Worm (Caenorhabditis elegans) whole organism, L1 larva: ENCODE results near the gene acs-15.

Source experiments
- C04F5.9 ChIP-seq: sonication (generic microtip); optimal IDR thresholded peaks from 2 replicates; lab custom pipeline; 2016; ENCODE audit warnings: missing genetic modification characterization, missing compliant biosample characterization
- ceh-8 ChIP-seq: fragments of 200-800 bp; sonication (Bioruptor generic); optimal IDR thresholded peaks from 2 replicates; lab custom pipeline; 2018; ENCODE audit warnings: mild to moderate bottlenecking, missing genetic modification characterization, moderate library complexity, missing compliant biosample characterization
- ceh-82 ChIP-seq, 3 experiments: fragments of 150-350 bp in 1 of 3; sonication (generic microtip) in 2 of 3; optimal IDR thresholded peaks; 2 replicates each; lab custom pipeline; 2014 to 2017; ENCODE audit warnings: missing biosample characterization in 3 of 3, missing genetic modification characterization in 3 of 3
- ceh-88 ChIP-seq: fragments of 200-800 bp; sonication (Bioruptor generic); IDR thresholded peaks from 2 replicates; pipeline ENCODE4 v1.3.6; 2022; ENCODE audit warnings: missing genetic modification characterization, missing compliant biosample characterization
- ceh-90 ChIP-seq: sonication (generic microtip); optimal IDR thresholded peaks from 2 replicates; lab custom pipeline; 2016; ENCODE audit warnings: missing genetic modification characterization, missing compliant biosample characterization
- ces-1 ChIP-seq: fragments of 150-350 bp; optimal IDR thresholded peaks from 2 replicates; lab custom pipeline; 2014; ENCODE audit warnings: missing biosample characterization, missing genetic modification reagents, missing genetic modification characterization
- dpl-1 ChIP-seq, 3 experiments: fragments of 150-350 bp in 2 of 3; sonication (generic microtip) in 1 of 3; optimal IDR thresholded peaks; 2 replicates each; lab custom pipeline; 2014 to 2017; ENCODE audit warnings: missing biosample characterization in 3 of 3, missing genetic modification characterization in 3 of 3, missing genetic modification reagents in 3 of 3
- efl-1 ChIP-seq, 4 experiments: fragments of 150-350 bp; optimal IDR thresholded peaks in 3 of 4; peaks in 1 of 4; 1 replicate in 1 of 4; 2 replicates in 3 of 4; lab custom pipeline; 2014; ENCODE audit warnings: missing biosample characterization in 2 of 4, missing genetic modification characterization in 2 of 4, missing genetic modification reagents in 2 of 4
- elt-2 ChIP-seq: sonication (generic microtip); optimal IDR thresholded peaks from 2 replicates; lab custom pipeline; 2016; ENCODE audit warnings: missing genetic modification characterization, mild to moderate bottlenecking, inconsistent platforms, missing compliant biosample characterization, missing genetic modification reagents
- elt-3 ChIP-seq, 6 experiments: fragments of 150-350 bp in 1 of 6; sonication (generic microtip); optimal IDR thresholded peaks; 2 replicates each; lab custom pipeline; 2017 to 2018; ENCODE audit warnings: missing biosample characterization in 6 of 6, missing genetic modification characterization in 6 of 6, inconsistent platforms in 1 of 6
- fkh-8 ChIP-seq: sonication (generic microtip); optimal IDR thresholded peaks from 2 replicates; lab custom pipeline; 2016; ENCODE audit warnings: mild to moderate bottlenecking, missing genetic modification characterization, missing compliant biosample characterization
- fos-1 ChIP-seq: fragments of 150-350 bp; optimal IDR thresholded peaks from 2 replicates; lab custom pipeline; 2014; ENCODE audit warnings: missing biosample characterization, missing genetic modification characterization
- isw-1 ChIP-seq: fragments of 200-800 bp; sonication (Bioruptor generic); IDR thresholded peaks from 2 replicates; pipeline ENCODE4 v1.3.6; 2022; ENCODE audit warnings: missing genetic modification characterization, missing compliant biosample characterization
- lin-14 ChIP-seq: fragments of 200-800 bp; sonication (Bioruptor generic); optimal IDR thresholded peaks from 2 replicates; lab custom pipeline; 2018; ENCODE audit warnings: mild to moderate bottlenecking, missing genetic modification characterization, moderate library complexity, missing compliant biosample characterization
- lin-15B ChIP-seq: fragments of 150-350 bp; sonication (generic microtip); optimal IDR thresholded peaks from 3 replicates; lab custom pipeline; 2014; ENCODE audit warnings: missing biosample characterization, missing genetic modification characterization
- lin-35 ChIP-seq, 2 experiments: fragments of 150-350 bp; optimal IDR thresholded peaks; 2 replicates each; lab custom pipeline; 2014; ENCODE audit warnings: missing biosample characterization in 2 of 2, missing genetic modification characterization in 2 of 2, missing genetic modification reagents in 2 of 2
- mep-1 ChIP-seq: fragments of 150-350 bp; optimal IDR thresholded peaks from 2 replicates; lab custom pipeline; 2014; ENCODE audit warnings: missing biosample characterization, missing genetic modification characterization
- nhr-11 ChIP-seq: fragments of 150-350 bp; optimal IDR thresholded peaks from 2 replicates; lab custom pipeline; 2014; ENCODE audit warnings: missing biosample characterization, missing genetic modification characterization
- nhr-28 ChIP-seq: fragments of 150-350 bp; optimal IDR thresholded peaks from 2 replicates; lab custom pipeline; 2014; ENCODE audit warnings: missing biosample characterization, missing genetic modification characterization
- pqm-1 ChIP-seq: sonication (generic microtip); optimal IDR thresholded peaks from 3 replicates; lab custom pipeline; 2017; ENCODE audit warnings: missing biosample characterization, missing genetic modification characterization
- sptf-1 ChIP-seq: fragments of 150-350 bp; optimal IDR thresholded peaks from 2 replicates; lab custom pipeline; 2014; ENCODE audit warnings: missing biosample characterization, missing genetic modification characterization
- sup-37 ChIP-seq: fragments of 200-800 bp; sonication (Bioruptor generic); optimal IDR thresholded peaks from 2 replicates; lab custom pipeline; 2018; ENCODE audit warnings: mild to moderate bottlenecking, missing genetic modification characterization, missing compliant biosample characterization
- tlp-1 ChIP-seq: fragments of 150-350 bp; optimal IDR thresholded peaks from 2 replicates; lab custom pipeline; 2014; ENCODE audit warnings: missing biosample characterization, missing genetic modification characterization
- unc-130 ChIP-seq: fragments of 150-350 bp; optimal IDR thresholded peaks from 2 replicates; lab custom pipeline; 2017; ENCODE audit warnings: missing biosample characterization, missing genetic modification characterization, inconsistent platforms
- unc-86 ChIP-seq: sonication (generic microtip); optimal IDR thresholded peaks from 2 replicates; lab custom pipeline; 2016; ENCODE audit warnings: missing genetic modification characterization, missing compliant biosample characterization
- unc-98 ChIP-seq: fragments of 200-800 bp; sonication (Bioruptor generic); IDR thresholded peaks from 2 replicates; pipeline ENCODE4 v1.3.6; 2022; ENCODE audit warnings: missing genetic modification characterization, missing compliant biosample characterization
- vab-15 ChIP-seq: sonication (generic microtip); optimal IDR thresholded peaks from 2 replicates; lab custom pipeline; 2017; ENCODE audit warnings: missing genotype, mild to moderate bottlenecking, missing genetic modification characterization, missing compliant biosample characterization
- zag-1 ChIP-seq: fragments of 150-350 bp; optimal IDR thresholded peaks from 2 replicates; lab custom pipeline; 2014; ENCODE audit warnings: missing biosample characterization, missing genetic modification characterization
- zip-4 ChIP-seq: fragments of 200-800 bp; sonication (Bioruptor generic); optimal IDR thresholded peaks from 2 replicates; lab custom pipeline; 2018; ENCODE audit warnings: mild to moderate bottlenecking, missing genetic modification characterization, moderate library complexity, missing compliant biosample characterization
- ztf-11 ChIP-seq, 2 experiments: sonication (generic microtip); optimal IDR thresholded peaks; 2 replicates each; lab custom pipeline; 2016 to 2017; ENCODE audit warnings: missing genetic modification characterization in 2 of 2, missing biosample characterization in 1 of 2, missing compliant biosample characterization in 1 of 2

Gene acs-15

DNA sequence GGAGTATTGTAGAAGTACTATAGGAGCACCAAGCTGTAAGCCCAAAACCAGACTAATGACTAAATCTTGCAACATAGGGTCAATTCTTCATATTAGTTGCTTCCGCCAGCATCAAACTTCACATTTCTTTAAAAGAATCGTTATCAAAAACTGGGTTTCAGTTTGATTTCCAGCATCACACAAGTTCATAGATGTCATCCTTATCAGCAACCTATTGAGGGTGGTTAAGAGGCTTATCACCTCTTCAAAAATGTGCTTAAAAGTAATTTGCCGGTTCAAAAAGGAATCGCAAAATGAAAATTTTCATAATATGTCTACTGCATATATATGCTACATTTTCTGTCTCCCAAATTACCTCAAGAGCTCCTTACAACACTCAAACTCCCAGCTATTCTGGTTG is 11.0 kb downstream of the acs-15 start, which contains the start of gene clec-43:
clec-43 (plus strand) TSS at position 294 of the 400 bp plus-strand sequence.
- TF ChIP-seq ceh-82 (tag; optimal IDR thresholded peaks at IDR 0.05; lab: Kevin White, UChicago) (no peak), lin-35 (GFP tag; optimal IDR thresholded peaks at IDR 0.05; lab: Kevin White, UChicago) (peak in 1 of 2 experiments; percentile 20), elt-2 (tag; lab: Kevin White, UChicago) (peak; percentile 94), vab-15 (tag; lab: Kevin White, UChicago) (no peak), pqm-1 (tag; lab: Kevin White, UChicago) (peak; percentile 15)
- TF ChIP-seq, all 84 proteins: peak for 3

DNA sequence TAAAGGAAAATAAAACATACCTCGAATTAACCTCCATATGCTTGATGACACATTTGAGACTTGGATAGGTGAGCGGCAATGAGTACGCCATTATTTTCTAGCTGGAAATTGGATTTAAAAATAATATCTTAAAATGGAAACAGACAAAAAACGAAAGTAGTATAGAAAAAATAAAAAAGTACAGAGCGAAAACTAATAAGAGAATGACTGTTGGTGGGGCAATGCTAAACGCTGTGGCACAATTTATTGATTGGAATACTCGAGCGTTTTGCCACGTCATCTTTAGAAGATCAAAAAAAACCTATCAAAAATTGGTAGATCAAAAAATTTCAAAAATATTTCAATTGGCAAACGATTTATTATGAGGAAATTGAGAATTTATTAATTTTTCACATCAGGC is 15.3 kb downstream of the acs-15 start, which contains the start of gene fbxc-32:
fbxc-32 (minus strand) TSS at position 101 of the 400 bp plus-strand sequence.
- no peak for TF ChIP-seq fkh-8 (tag; lab: Kevin White, UChicago)
- TF ChIP-seq ceh-8 (GFP tag; lab: Kevin White, UChicago): no peak

DNA sequence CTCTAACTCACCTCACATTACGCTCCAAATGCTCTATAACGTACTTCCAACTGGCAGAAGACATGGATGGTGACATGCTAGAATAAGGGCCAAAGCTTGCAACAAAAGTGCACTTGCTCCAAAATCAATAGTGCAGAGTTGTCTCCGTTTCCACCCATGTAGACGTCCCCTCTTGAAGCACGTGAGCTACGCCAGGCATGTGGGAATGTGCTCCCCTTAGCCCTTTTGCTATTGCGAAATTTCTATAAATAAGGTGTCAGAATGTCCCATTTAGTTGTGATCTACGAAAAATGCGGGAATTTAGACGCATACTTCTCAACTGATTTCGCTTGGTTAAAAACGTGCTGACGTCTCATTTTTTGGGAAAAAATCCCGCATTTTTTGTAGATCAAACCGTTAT is 17.6 kb downstream of the acs-15 start:
- TF ChIP-seq mep-1 (tag; lab: Kevin White, UChicago) (no peak), ztf-11 (tag; optimal IDR thresholded peaks at IDR 0.05; lab: Kevin White, UChicago) (no peak), dpl-1 (GFP tag; optimal IDR thresholded peaks at IDR 0.05; lab: Kevin White, UChicago) (peak in 1 of 3 experiments; percentile 17), C04F5.9 (tag; lab: Kevin White, UChicago) (no peak), nhr-28 (no peak), lin-35 (GFP tag; optimal IDR thresholded peaks at IDR 0.05; lab: Kevin White, UChicago) (peak in 1 of 2 experiments; percentile 2), elt-3 (tag; optimal IDR thresholded peaks at IDR 0.05; lab: Kevin White, UChicago) (no peak), isw-1 (GFP tag; lab: Robert Waterston, UW) (peak; percentile 19; the same call in 1 of the 2 replicates), fos-1 (no peak), ceh-82 (tag; optimal IDR thresholded peaks at IDR 0.05; lab: Kevin White, UChicago) (peak in 2 of 3 experiments; percentile 19 to 45), lin-14 (GFP tag; lab: Kevin White, UChicago) (peak; percentile 56), nhr-11 (tag; lab: Kevin White, UChicago) (no peak), fkh-8 (tag; lab: Kevin White, UChicago) (peak; percentile 52), unc-98 (GFP tag; lab: Robert Waterston, UW) (no peak), zip-4 (peak; percentile 48), ces-1 (GFP tag; lab: Kevin White, UChicago) (no peak), lin-15B (tag; lab: Kevin White, UChicago) (no peak), sptf-1 (no peak), unc-86 (tag; lab: Kevin White, UChicago) (peak; percentile 21), vab-15 (tag; lab: Kevin White, UChicago) (no peak), sup-37 (GFP tag; lab: Kevin White, UChicago) (no peak)

DNA sequence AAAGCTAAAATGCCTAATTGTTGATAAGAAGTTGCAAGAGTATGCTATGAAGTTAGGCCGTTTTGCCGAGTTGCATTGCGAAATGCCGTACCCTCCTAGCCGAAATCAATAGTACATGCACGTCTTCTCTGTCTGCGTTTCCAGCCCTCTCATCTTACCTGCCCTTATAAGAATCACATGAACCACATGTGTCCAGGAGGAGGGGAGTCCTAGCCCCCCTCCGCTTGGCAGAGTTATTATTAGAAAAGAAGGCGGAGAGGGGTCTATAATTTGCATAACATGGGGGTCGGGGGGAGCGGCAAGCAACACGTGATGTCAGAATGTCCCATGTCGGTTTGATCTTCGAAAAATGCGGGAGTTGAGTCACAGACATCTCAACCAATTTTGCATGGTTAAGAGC is 20.2 kb downstream of the acs-15 start:
- no peak for TF ChIP-seq ceh-90 (tag; lab: Kevin White, UChicago)
- peak; percentile 9 for TF ChIP-seq fkh-8 (tag; lab: Kevin White, UChicago)
- TF ChIP-seq ceh-82 (tag; optimal IDR thresholded peaks at IDR 0.05; lab: Kevin White, UChicago): peak in 1 of 3 experiments; percentile 5
- peak; percentile 31 for TF ChIP-seq lin-14 (GFP tag; lab: Kevin White, UChicago)
- no peak for TF ChIP-seq ceh-88 (GFP tag; lab: Robert Waterston, UW)
- TF ChIP-seq zag-1 (tag; lab: Kevin White, UChicago): no peak
- TF ChIP-seq efl-1 (optimal IDR thresholded peaks at IDR 0.05; lab: Kevin White, UChicago): no peak
- peak in 1 of 2 experiments; percentile 59 for TF ChIP-seq efl-1 (GFP tag; optimal IDR thresholded peaks at IDR 0.05 in 1 of 2; lab: Kevin White, UChicago)
- TF ChIP-seq unc-130: no peak
- no peak for TF ChIP-seq vab-15 (tag; lab: Kevin White, UChicago)
- no peak for TF ChIP-seq tlp-1 (tag; lab: Kevin White, UChicago)
- TF ChIP-seq elt-3 (tag; optimal IDR thresholded peaks at IDR 0.05; lab: Kevin White, UChicago): no peak

DNA sequence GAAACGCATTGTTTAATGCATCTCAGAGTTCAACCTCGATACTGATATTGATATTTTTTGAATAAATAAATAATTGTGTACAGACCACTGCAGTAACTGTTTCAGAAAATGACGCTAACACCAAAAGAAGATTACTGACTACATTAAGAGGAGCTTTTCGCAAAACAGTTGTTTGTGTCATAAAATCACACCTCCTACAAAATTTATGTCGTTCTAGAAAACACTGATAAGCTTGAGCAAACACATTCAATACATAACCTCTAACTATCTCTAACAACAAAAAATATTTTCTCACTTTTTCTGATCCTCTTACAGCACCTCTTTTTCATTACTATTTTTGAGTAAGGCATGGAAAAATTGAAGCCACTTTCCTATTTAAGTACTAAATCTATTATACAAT is 21.8 kb downstream of the acs-15 start, which contains the start of gene fbxc-7:
fbxc-7 (plus strand) TSS at position 301 of the 400 bp plus-strand sequence.
- peak; percentile 15 for TF ChIP-seq elt-2 (tag; lab: Kevin White, UChicago)
